Worm (Caenorhabditis elegans): ENCODE measurements around the gene H40L08.7.

Gene H40L08.7

ce11 chrX:15097763-15098162, 20.2 kb upstream of the H40L08.7 start, which contains the start of gene F09B12.3:
TSS of gene F09B12.3 (minus strand) at chrX:15097954.
- TF ChIP-seq sptf-1 (tag; optimal IDR thresholded peaks at IDR 0.05) (no peak), pha-4 (tag; optimal IDR thresholded peaks at IDR 0.05) (no peak), bed-3 (GFP tag; optimal IDR thresholded peaks at IDR 0.05) (no peak), ces-1 (GFP tag; optimal IDR thresholded peaks at IDR 0.05) (no peak), ceh-39 (tag; optimal IDR thresholded peaks at IDR 0.05) (no peak), nhr-12 (tag; optimal IDR thresholded peaks at IDR 0.05) (no peak), lin-32 (GFP tag; optimal IDR thresholded peaks at IDR 0.05) (no peak), hlh-1 (tag; optimal IDR thresholded peaks at IDR 0.05) (no peak), drap-1 (GFP tag; optimal IDR thresholded peaks at IDR 0.05) (no peak), flh-1 (GFP tag; optimal IDR thresholded peaks at IDR 0.05) (no peak), unc-62 (GFP tag; optimal IDR thresholded peaks at IDR 0.05) (no peak), nhr-76 (tag; optimal IDR thresholded peaks at IDR 0.05) (no peak), elt-1 (tag; optimal IDR thresholded peaks at IDR 0.05; ENCODE audit: borderline replicate concordance, insufficient read depth) (no peak), sem-2 (GFP tag; optimal IDR thresholded peaks at IDR 0.05) (no peak), nhr-2 (tag; optimal IDR thresholded peaks at IDR 0.05) (no peak), M03D4.4 (tag; optimal IDR thresholded peaks at IDR 0.05) (no peak)

ce11 chrX:15096277-15096676, 18.7 kb upstream of the H40L08.7 start:
- TF ChIP-seq lin-13 (tag; optimal IDR thresholded peaks at IDR 0.05) (no peak), ceh-39 (tag; optimal IDR thresholded peaks at IDR 0.05) (no peak)

- no peak for TF ChIP-seq mls-2 (tag; optimal IDR thresholded peaks at IDR 0.05)
- TF ChIP-seq hlh-1 (tag; optimal IDR thresholded peaks at IDR 0.05), result no peak
- no peak for TF ChIP-seq M03D4.4 (tag; optimal IDR thresholded peaks at IDR 0.05)
- no peak for TF ChIP-seq blmp-1 (tag; optimal IDR thresholded peaks at IDR 0.05)
- no peak for TF ChIP-seq unc-39 (tag; optimal IDR thresholded peaks at IDR 0.05)
- TF ChIP-seq ztf-11 (tag; optimal IDR thresholded peaks at IDR 0.05), result no peak
- TF ChIP-seq unc-62 (GFP tag; optimal IDR thresholded peaks at IDR 0.05), result no peak
- no peak for TF ChIP-seq lsy-2 (tag; optimal IDR thresholded peaks at IDR 0.05)
- TF ChIP-seq mep-1 (tag; optimal IDR thresholded peaks at IDR 0.05), result no peak
- TF ChIP-seq sptf-1 (tag; optimal IDR thresholded peaks at IDR 0.05), result no peak
Measured at ce11 chrX:15094973-15095372, 17.4 kb upstream of the H40L08.7 start, which contains the start of gene F09B12.7. TSS of gene F09B12.7 (minus strand) at chrX:15095073.

- TF ChIP-seq lsy-2 (tag; optimal IDR thresholded peaks at IDR 0.05), result no peak
- TF ChIP-seq cnd-1 (tag; optimal IDR thresholded peaks at IDR 0.05), result no peak
- TF ChIP-seq unc-120 (tag; optimal IDR thresholded peaks at IDR 0.05; ENCODE audit: poor library complexity, severe bottlenecking), result no peak
- TF ChIP-seq bed-3 (GFP tag; optimal IDR thresholded peaks at IDR 0.05), result no peak
- TF ChIP-seq mls-2 (tag; optimal IDR thresholded peaks at IDR 0.05), result no peak
- TF ChIP-seq hlh-1 (tag; optimal IDR thresholded peaks at IDR 0.05), result no peak
- no peak for TF ChIP-seq ceh-83 (GFP tag; optimal IDR thresholded peaks at IDR 0.05)
- no peak for TF ChIP-seq mep-1 (tag; optimal IDR thresholded peaks at IDR 0.05)
- TF ChIP-seq ceh-39 (tag; optimal IDR thresholded peaks at IDR 0.05), result no peak
- TF ChIP-seq nhr-76 (tag; optimal IDR thresholded peaks at IDR 0.05), result no peak
- no peak for TF ChIP-seq unc-62 (GFP tag; optimal IDR thresholded peaks at IDR 0.05)
- TF ChIP-seq sptf-1 (tag; optimal IDR thresholded peaks at IDR 0.05), result no peak
- TF ChIP-seq ceh-43 (GFP tag; optimal IDR thresholded peaks at IDR 0.05), result no peak
- no peak for TF ChIP-seq unc-39 (tag; optimal IDR thresholded peaks at IDR 0.05)
Measured at ce11 chrX:15092775-15093386, 15.3 kb upstream of the H40L08.7 start.

DNA sequence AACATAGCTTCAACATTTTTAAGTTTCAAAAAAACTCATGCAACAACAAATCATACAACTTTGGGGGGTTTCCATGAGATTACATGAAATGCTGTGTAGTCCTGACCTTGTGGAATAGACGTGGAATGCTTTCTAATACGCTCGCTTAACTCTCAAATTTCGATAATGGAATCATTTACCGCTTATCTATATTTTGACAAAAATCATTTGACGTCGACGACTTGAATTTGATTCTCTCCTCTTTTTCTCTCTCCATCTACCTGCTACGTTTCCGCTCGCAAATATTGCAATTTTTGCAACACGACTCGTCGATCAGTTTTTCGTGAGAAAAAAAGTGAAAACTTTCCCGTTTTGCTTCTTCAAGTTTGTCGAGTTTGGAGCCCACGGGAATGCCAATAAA, 11.6 kb upstream of the H40L08.7 start, which contains the start of gene flr-4:
Gene flr-4 (plus strand): TSS at position 275 of the 400 bp plus-strand sequence.
- TF ChIP-seq sem-2 (GFP tag; optimal IDR thresholded peaks at IDR 0.05) (no peak), zip-8 (tag; optimal IDR thresholded peaks at IDR 0.05) (no peak), blmp-1 (tag; optimal IDR thresholded peaks at IDR 0.05) (no peak), nhr-237 (tag; optimal IDR thresholded peaks at IDR 0.05) (no peak), snpc-4 (tag; optimal IDR thresholded peaks at IDR 0.05) (no peak), ceh-83 (GFP tag; optimal IDR thresholded peaks at IDR 0.05) (no peak), unc-120 (tag; optimal IDR thresholded peaks at IDR 0.05; ENCODE audit: poor library complexity, severe bottlenecking) (no peak), nhr-28 (tag; optimal IDR thresholded peaks at IDR 0.05) (no peak), mep-1 (tag; optimal IDR thresholded peaks at IDR 0.05) (no peak), mab-5 (tag; optimal IDR thresholded peaks at IDR 0.05) (no peak), pha-4 (tag; optimal IDR thresholded peaks at IDR 0.05) (no peak)
